Worm (Caenorhabditis elegans) whole organism, young adult: Measurements from ENCODE around the gene ZC487.1.

Experiments used
- B0035.1 ChIP-seq: sonication (generic microtip); optimal IDR thresholded peaks from 2 replicates; lab custom pipeline; 2016; ENCODE audit warnings: missing genetic modification characterization, mild to moderate bottlenecking, missing compliant biosample characterization, missing genotype, missing genetic modification reagents
- B0261.1 ChIP-seq: sonication (generic microtip); optimal IDR thresholded peaks from 2 replicates; lab custom pipeline; 2016; ENCODE audit warnings: mild to moderate bottlenecking, missing genetic modification characterization, moderate library complexity, missing compliant biosample characterization
- F10E7.11 ChIP-seq: sonication (generic microtip); optimal IDR thresholded peaks from 2 replicates; lab custom pipeline; 2017; ENCODE audit warnings: mild to moderate bottlenecking, missing genetic modification characterization, moderate library complexity, missing compliant biosample characterization
- F22D6.2 ChIP-seq: sonication (generic microtip); optimal IDR thresholded peaks from 2 replicates; lab custom pipeline; 2016; ENCODE audit warnings: mild to moderate bottlenecking, missing genetic modification characterization, missing compliant biosample characterization
- F39B2.1 ChIP-seq: fragments of 200-800 bp; sonication (Bioruptor generic); IDR thresholded peaks from 2 replicates; pipeline ENCODE4 v1.3.6; 2022; ENCODE audit warnings: missing genetic modification reagents, missing genetic modification characterization, missing compliant biosample characterization
- F55B11.4 ChIP-seq: sonication (generic microtip); optimal IDR thresholded peaks from 2 replicates; lab custom pipeline; 2016; ENCODE audit warnings: missing compliant biosample characterization, missing genetic modification characterization, borderline replicate concordance; ENCODE audit not compliant: insufficient read depth
- T26A5.8 ChIP-seq: sonication (generic microtip); optimal IDR thresholded peaks from 2 replicates; lab custom pipeline; 2016; ENCODE audit warnings: missing genetic modification characterization, missing compliant biosample characterization
- Y53G8AR.9 ChIP-seq: fragments of 200-800 bp; sonication (Bioruptor generic); conservative IDR thresholded peaks from 2 replicates; pipeline ENCODE4 v1.3.6; 2022; ENCODE audit warnings: missing genetic modification reagents, missing genetic modification characterization, missing compliant biosample characterization
- Y79H2A.3 ChIP-seq: fragments of 200-800 bp; sonication (Bioruptor generic); conservative IDR thresholded peaks from 2 replicates; pipeline ENCODE4 v1.3.6; 2022; ENCODE audit warnings: missing genetic modification reagents, missing genetic modification characterization, missing compliant biosample characterization
- ZK185.1 ChIP-seq: sonication (generic microtip); optimal IDR thresholded peaks from 2 replicates; lab custom pipeline; 2016; ENCODE audit warnings: mild to moderate bottlenecking, missing genetic modification characterization, missing compliant biosample characterization; ENCODE audit not compliant: poor library complexity, severe bottlenecking
- atf-7 ChIP-seq: sonication (generic microtip); optimal IDR thresholded peaks from 2 replicates; lab custom pipeline; 2017; ENCODE audit warnings: mild to moderate bottlenecking, missing genetic modification characterization, missing compliant biosample characterization
- athp-1 ChIP-seq: sonication (generic microtip); optimal IDR thresholded peaks from 2 replicates; lab custom pipeline; 2017; ENCODE audit warnings: mild to moderate bottlenecking, missing genetic modification characterization, missing compliant biosample characterization
- attf-5 ChIP-seq: fragments of 200-800 bp; sonication (Bioruptor generic); optimal IDR thresholded peaks from 2 replicates; lab custom pipeline; 2018; ENCODE audit warnings: mild to moderate bottlenecking, missing genetic modification characterization, missing compliant biosample characterization
- bed-2 ChIP-seq: fragments of 200-800 bp; sonication (Bioruptor generic); IDR thresholded peaks from 2 replicates; pipeline ENCODE4 v1.3.6; 2022; ENCODE audit warnings: missing genetic modification reagents, missing genetic modification characterization, missing compliant biosample characterization
- cebp-1 ChIP-seq, 2 experiments: fragments of 200-800 bp in 1 of 2; sonication (Bioruptor generic) in 1 of 2; sonication (generic microtip) in 1 of 2; IDR thresholded peaks in 1 of 2; optimal IDR thresholded peaks in 1 of 2; 2 replicates each; pipeline versions ENCODE4 v1.3.6 to Lab custom; 2017 to 2022; ENCODE audit warnings: missing compliant biosample characterization in 2 of 2, missing genetic modification characterization in 2 of 2, mild to moderate bottlenecking in 1 of 2, missing genetic modification reagents in 1 of 2, moderate library complexity in 1 of 2
- ceh-100 ChIP-seq: fragments of 200-800 bp; sonication (Bioruptor generic); IDR thresholded peaks from 2 replicates; pipeline ENCODE4 v1.3.6; 2022; ENCODE audit warnings: missing genetic modification reagents, missing genetic modification characterization, missing compliant biosample characterization
- ceh-27 ChIP-seq: fragments of 200-800 bp; sonication (Bioruptor generic); optimal IDR thresholded peaks from 2 replicates; lab custom pipeline; 2018; ENCODE audit warnings: mild to moderate bottlenecking, missing genetic modification characterization, moderate library complexity, missing compliant biosample characterization
- ceh-91 ChIP-seq: fragments of 200-800 bp; sonication (Bioruptor generic); IDR thresholded peaks from 2 replicates; pipeline ENCODE4 v1.3.6; 2022; ENCODE audit warnings: missing genetic modification reagents, missing genetic modification characterization, missing compliant biosample characterization
- dox-1 ChIP-seq: fragments of 200-800 bp; sonication (Bioruptor generic); IDR thresholded peaks from 2 replicates; pipeline ENCODE4 v1.3.6; 2022; ENCODE audit warnings: missing genetic modification reagents, missing genetic modification characterization, missing compliant biosample characterization
- egl-18 ChIP-seq: fragments of 200-800 bp; sonication (Bioruptor generic); IDR thresholded peaks from 2 replicates; pipeline ENCODE4 v1.3.6; 2022; ENCODE audit warnings: missing genetic modification reagents, missing genetic modification characterization, missing compliant biosample characterization
- hlh-26 ChIP-seq: fragments of 200-800 bp; sonication (Bioruptor generic); conservative IDR thresholded peaks from 2 replicates; pipeline ENCODE4 v1.3.6; 2022; ENCODE audit warnings: missing genetic modification reagents, missing genetic modification characterization, missing compliant biosample characterization
- hmg-20 ChIP-seq: fragments of 200-800 bp; sonication (Bioruptor generic); IDR thresholded peaks from 2 replicates; pipeline ENCODE4 v1.3.6; 2022; ENCODE audit warnings: missing genetic modification reagents, missing genetic modification characterization, missing compliant biosample characterization
- hrde-1 ChIP-seq: sonication (generic microtip); optimal IDR thresholded peaks from 2 replicates; lab custom pipeline; 2016; ENCODE audit warnings: missing genetic modification characterization, mild to moderate bottlenecking, missing compliant biosample characterization, moderate library complexity, missing genotype, missing genetic modification reagents, borderline replicate concordance
- lin-40 ChIP-seq: sonication (generic microtip); optimal IDR thresholded peaks from 2 replicates; lab custom pipeline; 2016; ENCODE audit warnings: missing genetic modification characterization, mild to moderate bottlenecking, missing compliant biosample characterization, missing genotype, missing genetic modification reagents
- lsl-1 ChIP-seq: fragments of 200-800 bp; sonication (Bioruptor generic); optimal IDR thresholded peaks from 2 replicates; lab custom pipeline; 2018; ENCODE audit warnings: mild to moderate bottlenecking, missing genetic modification characterization, moderate library complexity, missing compliant biosample characterization
- madf-6 ChIP-seq: fragments of 200-800 bp; sonication (Bioruptor generic); IDR thresholded peaks from 2 replicates; pipeline ENCODE4 v1.3.6; 2022; ENCODE audit warnings: missing genetic modification reagents, missing genetic modification characterization, missing compliant biosample characterization
- mes-4 ChIP-seq: sonication (generic microtip); optimal IDR thresholded peaks from 2 replicates; lab custom pipeline; 2016; ENCODE audit warnings: missing genotype, missing genetic modification characterization, missing compliant biosample characterization
- mxl-1 ChIP-seq: sonication (generic microtip); optimal IDR thresholded peaks from 2 replicates; lab custom pipeline; 2016; ENCODE audit warnings: missing genetic modification characterization, missing compliant biosample characterization
- nfya-2 ChIP-seq: fragments of 200-800 bp; sonication (Bioruptor generic); IDR thresholded peaks from 2 replicates; pipeline ENCODE4 v1.3.6; 2022; ENCODE audit warnings: missing genetic modification reagents, missing genetic modification characterization, missing compliant biosample characterization
- nhr-179 ChIP-seq: sonication (generic microtip); optimal IDR thresholded peaks from 2 replicates; lab custom pipeline; 2016; ENCODE audit warnings: mild to moderate bottlenecking, missing genetic modification characterization, missing compliant biosample characterization
- nhr-80 ChIP-seq: sonication (generic microtip); optimal IDR thresholded peaks from 2 replicates; lab custom pipeline; 2016; ENCODE audit warnings: missing genetic modification characterization, missing compliant biosample characterization
- rcor-1 ChIP-seq: fragments of 200-800 bp; sonication (Bioruptor generic); IDR thresholded peaks from 2 replicates; pipeline ENCODE4 v1.3.6; 2022; ENCODE audit warnings: missing genetic modification reagents, missing genetic modification characterization, missing compliant biosample characterization
- rec-8 ChIP-seq, 2 experiments: sonication (generic microtip); optimal IDR thresholded peaks; 2 replicates each; lab custom pipeline; 2016; ENCODE audit warnings: mild to moderate bottlenecking in 2 of 2, missing genetic modification characterization in 2 of 2, missing genetic modification reagents in 2 of 2, missing genotype in 2 of 2, missing biosample characterization in 1 of 2, missing compliant biosample characterization in 1 of 2, moderate library complexity in 1 of 2
- repo-1 ChIP-seq: sonication (generic microtip); optimal IDR thresholded peaks from 2 replicates; lab custom pipeline; 2017; ENCODE audit warnings: mild to moderate bottlenecking, missing genetic modification characterization, missing compliant biosample characterization
- sdz-38 ChIP-seq: sonication (generic microtip); optimal IDR thresholded peaks from 2 replicates; lab custom pipeline; 2016; ENCODE audit warnings: missing genotype, missing genetic modification characterization, missing compliant biosample characterization
- snpc-1.3 ChIP-seq: sonication (generic microtip); optimal IDR thresholded peaks from 2 replicates; lab custom pipeline; 2017; ENCODE audit warnings: missing genetic modification characterization, mild to moderate bottlenecking, missing compliant biosample characterization, antibody characterized with exemption, moderate library complexity, missing genotype, missing genetic modification reagents; ENCODE audit not compliant: insufficient read depth
- tbp1 ChIP-seq: fragments of 200-800 bp; sonication (Bioruptor generic); optimal IDR thresholded peaks from 2 replicates; lab custom pipeline; 2018; ENCODE audit warnings: mild to moderate bottlenecking, missing genetic modification characterization, missing compliant biosample characterization
- tbx-9 ChIP-seq: sonication (generic microtip); optimal IDR thresholded peaks from 2 replicates; lab custom pipeline; 2016; ENCODE audit warnings: borderline replicate concordance, missing genetic modification characterization, inconsistent platforms, missing compliant biosample characterization
- tlf-1 ChIP-seq: fragments of 200-800 bp; sonication (Bioruptor generic); optimal IDR thresholded peaks from 2 replicates; lab custom pipeline; 2018; ENCODE audit warnings: mild to moderate bottlenecking, missing genetic modification characterization, missing compliant biosample characterization
- ztf-18 ChIP-seq: sonication (generic microtip); optimal IDR thresholded peaks from 2 replicates; lab custom pipeline; 2016; ENCODE audit warnings: missing genotype, mild to moderate bottlenecking, missing genetic modification characterization, missing compliant biosample characterization
- ztf-22 ChIP-seq: fragments of 200-800 bp; sonication (Bioruptor generic); optimal IDR thresholded peaks from 2 replicates; lab custom pipeline; 2018; ENCODE audit warnings: mild to moderate bottlenecking, missing genetic modification characterization, moderate library complexity, missing compliant biosample characterization
- ztf-26 ChIP-seq: sonication (generic microtip); optimal IDR thresholded peaks from 2 replicates; lab custom pipeline; 2017; ENCODE audit warnings: missing genetic modification characterization, missing compliant biosample characterization

Gene ZC487.1

ce11 chrV:6704482-6704881 is 22.8 kb upstream of the ZC487.1 start (continued):
- no peak for TF ChIP-seq ztf-18 (tag; lab: Kevin White, UChicago)
- TF ChIP-seq, all 124 proteins: peak for 5

- no peak for TF ChIP-seq mes-4 (tag; lab: Kevin White, UChicago)
- no peak for TF ChIP-seq repo-1 (tag; lab: Kevin White, UChicago)
- TF ChIP-seq tbx-9 (tag; lab: Kevin White, UChicago): no peak
- TF ChIP-seq B0035.1: no peak
- TF ChIP-seq ceh-91 (GFP tag; lab: Robert Waterston, UW): 0 out of 2 replicates have a peak, but pooled peaks have one; percentile 33
- no peak for TF ChIP-seq dox-1 (GFP tag; lab: Robert Waterston, UW)
- TF ChIP-seq nhr-179: no peak
- no peak for TF ChIP-seq mxl-1 (tag; lab: Kevin White, UChicago)
- TF ChIP-seq snpc-1.3 (tag; lab: Kevin White, UChicago): no peak
- TF ChIP-seq hlh-26 (GFP tag; lab: Robert Waterston, UW): no peak
- TF ChIP-seq tlf-1 (GFP tag; lab: Kevin White, UChicago): no peak
- TF ChIP-seq nfya-2 (GFP tag; lab: Robert Waterston, UW): no peak
- TF ChIP-seq ceh-27 (GFP tag; lab: Kevin White, UChicago): no peak
- TF ChIP-seq lsl-1: peak; percentile 15
These were observed 22.0 kb upstream of the ZC487.1 start for ce11 chrV:6705367-6705766.

ce11 chrV:6706771-6707170 is 20.6 kb upstream of the ZC487.1 start, which contains the start of gene W02F12.4:
Gene W02F12.4 (minus strand): TSS chrV:6706934.
- TF ChIP-seq tbp1 (GFP tag; lab: Kevin White, UChicago) (peak; percentile 20), nhr-80 (peak; percentile 69), ztf-26 (peak; percentile 33), lin-40 (tag; lab: Kevin White, UChicago) (peak; percentile 34), cebp-1 (GFP tag; IDR thresholded peaks at IDR 0.05; lab: Robert Waterston, UW) (no peak), cebp-1 (tag; optimal IDR thresholded peaks at IDR 0.05; lab: Kevin White, UChicago) (peak; percentile 38), atf-7 (tag; lab: Kevin White, UChicago) (peak; percentile 90), ZK185.1 (tag; lab: Kevin White, UChicago) (no peak), Y53G8AR.9 (GFP tag; lab: Robert Waterston, UW) (peak; percentile 56; the same call in 1 of the 2 replicates), madf-6 (GFP tag; lab: Robert Waterston, UW) (no peak)
- TF ChIP-seq, all 124 proteins: peak for 7

DNA sequence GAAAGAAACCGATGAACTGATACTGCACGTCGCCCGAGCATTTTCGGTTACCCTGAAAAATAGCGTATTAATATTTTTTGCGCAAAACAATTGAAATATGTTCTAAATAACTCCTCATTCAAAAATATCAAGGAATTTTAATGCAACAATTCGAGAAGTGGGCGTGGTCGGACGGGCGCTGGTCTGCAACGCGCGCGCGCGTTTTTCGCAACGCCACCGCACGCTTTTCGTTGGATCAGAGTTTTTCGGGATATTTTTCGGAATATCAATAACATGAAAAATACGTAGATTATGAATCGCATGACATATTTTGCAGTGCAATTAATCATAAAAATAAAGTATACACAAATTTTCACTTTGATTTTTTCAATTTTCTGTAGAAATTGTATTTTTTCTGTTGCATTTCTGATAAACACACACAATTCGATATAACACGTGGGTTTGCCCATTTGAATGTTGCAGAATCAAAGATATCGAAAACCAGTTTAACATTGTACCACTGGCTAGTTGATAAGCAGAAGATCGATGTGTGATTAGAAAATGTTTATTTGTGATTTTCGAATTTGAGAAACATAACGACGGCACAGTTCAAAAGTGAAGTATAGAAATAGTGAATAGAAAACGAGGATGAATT is 18.2 kb upstream of the ZC487.1 start, which contains the start of gene dlst-1:
Gene dlst-1, minus strand, starts transcription at position 52 of the 634 bp plus-strand sequence.
- no peak for TF ChIP-seq bed-2 (GFP tag; lab: Robert Waterston, UW)
- TF ChIP-seq hmg-20 (GFP tag; lab: Robert Waterston, UW): no peak
- TF ChIP-seq B0261.1 (tag; lab: Kevin White, UChicago): peak; percentile 24
- TF ChIP-seq snpc-1.3 (tag; lab: Kevin White, UChicago): peak; percentile 10
- TF ChIP-seq rcor-1 (GFP tag; lab: Robert Waterston, UW): peak; percentile 40; the same call in 1 of the 2 replicates
- no peak for TF ChIP-seq sdz-38 (tag; lab: Kevin White, UChicago)
- TF ChIP-seq F10E7.11 (tag; lab: Kevin White, UChicago): no peak
- no peak for TF ChIP-seq ceh-100 (GFP tag; lab: Robert Waterston, UW)
- TF ChIP-seq hrde-1: no peak
- no peak for TF ChIP-seq F39B2.1
- no peak for TF ChIP-seq egl-18 (GFP tag; lab: Robert Waterston, UW)
- TF ChIP-seq T26A5.8 (tag; lab: Kevin White, UChicago): no peak
- TF ChIP-seq mes-4 (tag; lab: Kevin White, UChicago): no peak
- TF ChIP-seq F22D6.2: no peak
- peak; percentile 62 for TF ChIP-seq attf-5
- no peak for TF ChIP-seq F55B11.4 (tag; lab: Kevin White, UChicago)
- TF ChIP-seq ztf-22: no peak
- no peak for TF ChIP-seq athp-1
- no peak for TF ChIP-seq Y79H2A.3
- TF ChIP-seq rec-8 (tag; optimal IDR thresholded peaks at IDR 0.05; lab: Kevin White, UChicago): no peak
